Worm (Caenorhabditis elegans) whole organism, L3 larva: ENCODE measurements around the gene str-19.
"Not testable (repeated sequence)": the region's sequence is repeated elsewhere in the genome, so short reads cannot be mapped to it uniquely, and the experiment has no call there.

ENCODE experiments used
- ZK546.5 ChIP-seq: sonication (generic microtip); optimal IDR thresholded peaks from 2 replicates; lab custom pipeline; 2017; ENCODE audit warnings: missing biosample characterization, missing genetic modification characterization
- ceh-16 ChIP-seq: sonication (generic microtip); optimal IDR thresholded peaks from 2 replicates; lab custom pipeline; 2017; ENCODE audit warnings: missing biosample characterization, missing genetic modification characterization
- ceh-28 ChIP-seq: fragments of 150-350 bp; optimal IDR thresholded peaks from 2 replicates; lab custom pipeline; 2014; ENCODE audit warnings: missing biosample characterization, missing genetic modification reagents, missing genetic modification characterization
- ceh-9 ChIP-seq: sonication (generic microtip); optimal IDR thresholded peaks from 2 replicates; lab custom pipeline; 2018; ENCODE audit warnings: missing biosample characterization, missing genetic modification characterization
- egl-27 ChIP-seq: sonication (generic microtip); optimal IDR thresholded peaks from 4 replicates; lab custom pipeline; 2017; ENCODE audit warnings: missing biosample characterization, missing genetic modification reagents, missing genetic modification characterization
- elt-1 ChIP-seq: fragments of 150-350 bp; optimal IDR thresholded peaks from 2 replicates; lab custom pipeline; 2014; ENCODE audit warnings: missing biosample characterization, missing genetic modification characterization
- elt-2 ChIP-seq: sonication (generic microtip); optimal IDR thresholded peaks from 2 replicates; lab custom pipeline; 2016; ENCODE audit warnings: missing genetic modification reagents, mild to moderate bottlenecking, missing genetic modification characterization, missing compliant biosample characterization
- elt-3 ChIP-seq, 3 experiments: fragments of 150-350 bp in 1 of 3; sonication (generic microtip) in 2 of 3; optimal IDR thresholded peaks; 2 replicates in 2 of 3; 4 replicates in 1 of 3; lab custom pipeline; 2014 to 2017; ENCODE audit warnings: missing biosample characterization in 3 of 3, missing genetic modification characterization in 3 of 3
- eor-1 ChIP-seq, 2 experiments: fragments of 150-350 bp; optimal IDR thresholded peaks; 2 replicates each; lab custom pipeline; 2014 to 2018; ENCODE audit warnings: missing biosample characterization in 2 of 2, missing genetic modification characterization in 2 of 2
- fkh-10 ChIP-seq: sonication (generic microtip); optimal IDR thresholded peaks from 2 replicates; lab custom pipeline; 2017; ENCODE audit warnings: missing biosample characterization, missing genetic modification reagents, missing genetic modification characterization
- hmg-11 ChIP-seq: sonication (generic microtip); optimal IDR thresholded peaks from 2 replicates; lab custom pipeline; 2016; ENCODE audit warnings: missing genetic modification characterization, missing compliant biosample characterization
- lin-39 ChIP-seq: fragments of 150-350 bp; optimal IDR thresholded peaks from 2 replicates; lab custom pipeline; 2018; ENCODE audit warnings: missing biosample characterization, missing genetic modification reagents, missing genetic modification characterization
- mdl-1 ChIP-seq: fragments of 150-350 bp; optimal IDR thresholded peaks from 2 replicates; lab custom pipeline; 2014; ENCODE audit warnings: missing biosample characterization, missing genetic modification characterization
- nhr-11 ChIP-seq: fragments of 150-350 bp; optimal IDR thresholded peaks from 2 replicates; lab custom pipeline; 2014; ENCODE audit warnings: missing biosample characterization, missing genetic modification characterization
- nhr-12 ChIP-seq: fragments of 150-350 bp; optimal IDR thresholded peaks from 2 replicates; lab custom pipeline; 2014; ENCODE audit warnings: missing biosample characterization, missing genetic modification characterization
- nhr-23 ChIP-seq: fragments of 150-350 bp; optimal IDR thresholded peaks from 2 replicates; lab custom pipeline; 2014; ENCODE audit warnings: missing biosample characterization, missing genetic modification reagents, missing genetic modification characterization
- nhr-237 ChIP-seq: fragments of 150-350 bp; optimal IDR thresholded peaks from 2 replicates; lab custom pipeline; 2014; ENCODE audit warnings: missing biosample characterization, missing genetic modification characterization
- nhr-25 ChIP-seq: sonication (generic microtip); optimal IDR thresholded peaks from 2 replicates; lab custom pipeline; 2017; ENCODE audit warnings: missing biosample characterization, missing genetic modification characterization
- nhr-28 ChIP-seq: fragments of 150-350 bp; optimal IDR thresholded peaks from 2 replicates; lab custom pipeline; 2014; ENCODE audit warnings: missing biosample characterization, missing genetic modification characterization
- nhr-67 ChIP-seq: fragments of 150-350 bp; optimal IDR thresholded peaks from 2 replicates; lab custom pipeline; 2014; ENCODE audit warnings: missing biosample characterization, missing genetic modification characterization
- nhr-76 ChIP-seq: fragments of 150-350 bp; sonication (generic microtip); optimal IDR thresholded peaks from 5 replicates; lab custom pipeline; 2014; ENCODE audit warnings: missing biosample characterization, missing genetic modification characterization
- nhr-77 ChIP-seq: fragments of 150-350 bp; optimal IDR thresholded peaks from 2 replicates; lab custom pipeline; 2014; ENCODE audit warnings: missing biosample characterization, missing genetic modification characterization
- pha-4 ChIP-seq: fragments of 150-350 bp; optimal IDR thresholded peaks from 2 replicates; lab custom pipeline; 2014; ENCODE audit warnings: missing biosample characterization, missing genetic modification reagents, missing genetic modification characterization
- pqm-1 ChIP-seq: fragments of 150-350 bp; optimal IDR thresholded peaks from 2 replicates; lab custom pipeline; 2017; ENCODE audit warnings: missing biosample characterization, missing genetic modification characterization, inconsistent platforms
- skn-1 ChIP-seq: fragments of 150-350 bp; optimal IDR thresholded peaks from 2 replicates; lab custom pipeline; 2014; ENCODE audit warnings: missing biosample characterization, missing genetic modification characterization
- snpc-4 ChIP-seq: fragments of 150-350 bp; optimal IDR thresholded peaks from 2 replicates; lab custom pipeline; 2014; ENCODE audit warnings: missing biosample characterization, missing genetic modification characterization
- unc-39 ChIP-seq: sonication (generic microtip); optimal IDR thresholded peaks from 4 replicates; lab custom pipeline; 2017; ENCODE audit warnings: missing biosample characterization, missing genetic modification characterization
- unc-62 ChIP-seq: fragments of 150-350 bp; sonication (generic microtip); optimal IDR thresholded peaks from 4 replicates; lab custom pipeline; 2014; ENCODE audit warnings: missing biosample characterization, missing genetic modification reagents, missing genetic modification characterization
- zag-1 ChIP-seq: fragments of 150-350 bp; optimal IDR thresholded peaks from 2 replicates; lab custom pipeline; 2014; ENCODE audit warnings: missing biosample characterization, missing genetic modification characterization
- ztf-11 ChIP-seq: fragments of 150-350 bp; optimal IDR thresholded peaks from 2 replicates; lab custom pipeline; 2014; ENCODE audit warnings: missing biosample characterization, missing genetic modification characterization
- ztf-4 ChIP-seq: fragments of 150-350 bp; optimal IDR thresholded peaks from 2 replicates; lab custom pipeline; 2014; ENCODE audit warnings: missing biosample characterization, missing genetic modification characterization

str-19 gene

DNA sequence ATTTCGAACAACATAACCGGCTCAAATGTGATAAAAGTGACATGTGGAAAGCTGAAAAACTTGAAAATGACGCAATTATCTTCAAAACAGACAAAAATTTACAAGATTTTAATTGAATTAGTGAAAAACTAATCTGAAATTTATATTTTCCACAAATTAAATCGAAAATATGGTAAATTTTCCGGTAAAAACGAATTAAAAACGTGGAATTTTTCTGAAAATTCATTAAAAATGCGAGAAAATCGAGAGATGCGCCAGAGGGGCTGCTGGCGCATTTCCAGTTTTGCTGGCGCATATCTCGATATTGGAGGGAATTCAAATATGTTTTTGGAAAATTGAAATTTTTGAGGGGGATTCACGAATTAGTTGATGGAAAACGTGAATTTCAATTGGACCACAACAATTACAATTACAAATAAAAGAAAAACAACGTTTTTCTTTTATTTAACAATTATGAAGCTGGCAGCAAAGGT is 21.9 kb upstream of the str-19 start, which contains the start of the genes haf-3 and F57A10.2 (continued):
- TF ChIP-seq ceh-28 (tag; lab: Kevin White, UChicago) (peak; percentile 78), eor-1 (tag; optimal IDR thresholded peaks at IDR 0.05; lab: Kevin White, UChicago) (no peak), nhr-237 (no peak), unc-62 (no peak), pha-4 (peak; percentile 94), lin-39 (peak; percentile 62), ZK546.5 (peak; percentile 33), nhr-11 (tag; lab: Kevin White, UChicago) (peak; percentile 57)

DNA sequence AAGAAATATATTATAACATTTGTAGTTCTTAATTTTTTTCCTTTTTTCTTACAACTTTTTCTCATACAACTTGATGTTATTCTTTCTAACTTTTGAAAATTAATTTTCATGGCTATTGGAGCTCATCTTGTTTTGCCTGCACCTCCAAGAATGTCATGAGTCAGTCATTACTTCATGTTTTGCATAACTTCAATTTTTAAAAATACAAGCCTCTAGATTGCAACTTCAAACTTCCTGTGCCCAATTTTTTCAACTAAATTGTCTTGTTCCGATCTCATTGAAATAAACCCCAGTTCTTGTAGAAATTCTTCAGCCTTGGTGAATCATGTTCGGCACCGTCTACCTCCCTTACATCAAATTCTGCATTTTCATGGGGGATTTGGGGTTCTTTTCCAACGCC is 14.2 kb upstream of the str-19 start, which contains the start of gene str-9:
Gene str-9 (plus strand): TSS at position 301 of the 400 bp plus-strand sequence.
- TF ChIP-seq nhr-23 (tag; lab: Kevin White, UChicago) (no peak), nhr-25 (tag; lab: Kevin White, UChicago) (no peak), unc-39 (tag; lab: Kevin White, UChicago) (no peak), skn-1 (tag; lab: Kevin White, UChicago) (no peak), mdl-1 (tag; lab: Kevin White, UChicago) (no peak)

DNA sequence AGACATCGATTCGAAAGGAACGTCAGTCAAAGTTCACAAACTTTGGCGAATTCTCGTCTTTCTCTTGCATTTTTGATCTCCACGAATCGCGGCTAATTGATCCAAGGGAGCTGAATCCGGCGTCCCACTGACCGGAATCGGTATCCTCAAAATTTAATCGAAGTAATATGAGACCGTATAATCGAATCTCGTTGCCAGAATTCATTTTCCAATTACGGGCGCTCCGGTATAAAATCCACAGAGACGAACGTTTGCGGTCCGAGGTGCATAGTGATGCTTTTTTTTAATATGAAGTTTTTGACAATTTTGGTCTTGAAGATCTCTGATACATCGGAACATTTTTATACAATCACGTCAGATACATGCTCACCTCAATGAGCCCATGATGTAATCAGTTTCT is 13.4 kb upstream of the str-19 start:
- TF ChIP-seq ztf-11 (tag; lab: Kevin White, UChicago) (no peak), skn-1 (tag; lab: Kevin White, UChicago) (no peak), nhr-67 (tag; lab: Kevin White, UChicago) (no peak), elt-3 (tag; optimal IDR thresholded peaks at IDR 0.05; lab: Kevin White, UChicago) (no peak), lin-39 (no peak), ztf-4 (tag; lab: Kevin White, UChicago) (no peak), ceh-9 (tag; lab: Kevin White, UChicago) (no peak), nhr-25 (tag; lab: Kevin White, UChicago) (no peak), nhr-12 (tag; lab: Kevin White, UChicago) (no peak), egl-27 (tag; lab: Kevin White, UChicago) (no peak), elt-2 (no peak), mdl-1 (tag; lab: Kevin White, UChicago) (no peak), pqm-1 (tag; lab: Kevin White, UChicago) (no peak), pha-4 (no peak), nhr-28 (tag; lab: Kevin White, UChicago) (no peak), fkh-10 (GFP tag; lab: Kevin White, UChicago) (no peak), snpc-4 (tag; lab: Kevin White, UChicago) (no peak), elt-1 (no peak), nhr-23 (tag; lab: Kevin White, UChicago) (no peak)

DNA sequence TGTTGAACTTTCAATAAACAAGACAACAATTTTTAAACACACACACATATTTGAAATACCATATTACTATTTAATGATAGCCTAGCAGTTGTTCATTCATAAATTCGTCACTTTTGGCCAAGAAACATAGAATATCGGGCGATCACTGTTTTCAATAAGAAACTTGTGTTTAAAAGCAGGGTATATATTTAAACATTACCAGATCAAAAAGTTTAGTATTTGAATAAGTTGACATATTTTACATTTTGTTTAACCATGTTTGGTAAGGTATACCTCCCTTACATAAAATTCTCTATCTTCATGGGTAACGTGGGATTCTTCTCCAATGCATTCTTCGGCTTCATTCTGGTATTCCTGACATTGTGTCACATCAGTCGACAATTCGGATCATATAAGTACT is 10.5 kb upstream of the str-19 start, which contains the start of gene str-8:
Gene str-8 (plus strand): TSS at position 301 of the 400 bp plus-strand sequence.
- TF ChIP-seq nhr-77 (tag; lab: Kevin White, UChicago); ceh-16 (tag; lab: Kevin White, UChicago); zag-1: not testable (repeated sequence)
- TF ChIP-seq, all 47 proteins: peak for 0; not testable (repeated sequence) for 47

DNA sequence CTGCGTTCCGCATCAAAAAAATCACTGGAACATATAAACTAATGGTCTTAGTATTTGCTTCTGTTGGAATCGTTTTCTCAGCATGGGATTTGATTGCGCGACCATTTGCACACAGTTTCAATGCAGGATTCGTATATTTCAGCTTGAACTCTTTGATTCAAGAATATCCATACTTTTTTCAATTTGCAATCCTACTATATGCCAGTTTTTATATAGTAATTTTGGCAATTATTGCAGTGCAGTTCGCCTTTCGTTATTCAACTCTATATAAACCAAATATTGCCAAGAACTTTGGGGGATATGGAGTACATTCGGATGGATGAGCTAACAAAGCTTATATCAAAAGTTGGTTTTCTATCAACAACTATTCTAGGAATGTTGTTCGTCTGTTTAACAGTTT is 8.7 kb upstream of the str-19 start, which contains the start of gene str-5:
Gene str-5 (plus strand): TSS at position 301 of the 400 bp plus-strand sequence.
- not testable (repeated sequence) for TF ChIP-seq nhr-76, egl-27, nhr-28 (tag; lab: Kevin White, UChicago)

DNA sequence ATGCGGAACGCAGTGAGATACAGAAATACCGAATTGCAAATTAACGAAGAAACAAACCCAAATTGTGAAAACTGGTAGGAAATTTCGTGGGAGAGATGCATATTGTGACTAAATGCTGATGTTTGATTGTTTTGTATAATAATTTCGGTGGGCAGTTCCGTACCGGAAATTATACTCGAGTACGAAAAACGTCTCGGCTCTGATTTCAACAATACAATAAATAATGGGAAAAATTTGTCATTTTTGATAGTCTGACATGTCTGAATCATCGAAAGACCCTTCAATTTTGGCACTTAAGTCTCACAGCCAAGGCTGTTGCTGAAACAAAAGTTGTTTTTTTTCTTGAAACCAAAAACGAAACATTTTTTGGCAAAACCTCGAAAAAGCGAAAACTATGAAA is 7.8 kb upstream of the str-19 start, which contains the start of gene str-43:
Gene str-43 (minus strand): TSS at position 101 of the 400 bp plus-strand sequence.
- TF ChIP-seq nhr-11 (tag; lab: Kevin White, UChicago) (no peak), hmg-11 (no peak), nhr-23 (tag; lab: Kevin White, UChicago) (no peak), ceh-16 (tag; lab: Kevin White, UChicago) (no peak)
